Fruit fly (Drosophila melanogaster) whole organism: ENCODE measurements around the gene Sec22.

Source experiments
- CG8478 ChIP-seq: fragments of >200 bp; optimal IDR thresholded peaks from 2 replicates; lab custom pipeline; 2018; ENCODE audit warnings: inconsistent platforms
- psq ChIP-seq: fragments of >200 bp; optimal IDR thresholded peaks from 2 replicates; lab custom pipeline; 2017

dm6 chrX:796397-796989 is 9.4 kb upstream of the Sec22 start:
- TF ChIP-seq psq (lab: Kevin White, UChicago) = no peak
- no peak for TF ChIP-seq CG8478 (lab: Kevin White, UChicago)
